Worm (Caenorhabditis elegans): ENCODE data around the gene F59F5.5.

The F59F5.5 gene

DNA sequence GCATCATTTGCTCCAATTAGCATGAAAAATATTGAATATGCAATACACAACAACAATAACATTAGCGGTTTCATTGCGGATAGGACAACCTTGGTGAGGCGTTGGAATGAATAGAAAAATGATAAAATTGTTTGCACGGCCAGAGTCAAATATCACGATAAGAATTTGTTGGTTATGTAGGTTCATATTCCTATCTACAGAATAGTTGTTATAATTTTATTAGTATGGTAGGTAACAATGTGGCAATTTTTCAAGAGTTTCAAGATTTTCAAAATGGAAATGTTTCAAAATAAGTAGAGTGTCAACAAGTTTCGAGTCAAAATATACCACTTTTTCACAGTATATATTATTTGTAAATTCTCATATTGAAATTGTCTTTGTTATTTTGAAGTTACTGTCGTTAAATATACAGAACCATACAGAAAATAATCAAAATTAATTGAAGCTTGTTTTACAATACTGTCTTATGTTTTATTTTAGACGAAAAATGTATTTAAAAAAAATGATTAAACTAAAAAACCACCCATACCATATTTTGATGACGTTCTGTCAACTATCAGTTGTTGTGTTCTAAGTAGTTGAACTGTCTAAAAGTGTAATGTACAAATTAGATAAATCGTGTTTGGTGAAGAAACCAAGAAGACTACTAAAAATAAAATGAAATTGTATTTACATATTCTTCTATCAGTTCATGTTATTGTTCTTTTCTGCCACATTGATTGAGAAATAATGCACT is 3.3 kb upstream of the F59F5.5 start, which contains the start of the genes F59F5.3 and F59F5.4:
Gene F59F5.3, minus strand, starts transcription at position 101 of the 736 bp plus-strand sequence.
Gene F59F5.4, plus strand, starts transcription at position 686 of the 736 bp plus-strand sequence.
- TF ChIP-seq snpc-4 (tag; optimal IDR thresholded peaks at IDR 0.05) (no peak), ztf-11 (tag; optimal IDR thresholded peaks at IDR 0.05) (no peak), elt-1 (tag; optimal IDR thresholded peaks at IDR 0.05; ENCODE audit: borderline replicate concordance, insufficient read depth) (no peak), ceh-43 (GFP tag; optimal IDR thresholded peaks at IDR 0.05) (no peak), nhr-12 (tag; optimal IDR thresholded peaks at IDR 0.05) (no peak), ceh-39 (tag; optimal IDR thresholded peaks at IDR 0.05) (no peak), sptf-1 (tag; optimal IDR thresholded peaks at IDR 0.05) (no peak), hlh-1 (tag; optimal IDR thresholded peaks at IDR 0.05) (no peak), lsy-2 (tag; optimal IDR thresholded peaks at IDR 0.05) (no peak), pha-4 (tag; optimal IDR thresholded peaks at IDR 0.05) (no peak), sem-2 (GFP tag; optimal IDR thresholded peaks at IDR 0.05) (no peak), bed-3 (GFP tag; optimal IDR thresholded peaks at IDR 0.05) (no peak), drap-1 (GFP tag; optimal IDR thresholded peaks at IDR 0.05) (no peak), flh-1 (GFP tag; optimal IDR thresholded peaks at IDR 0.05) (no peak), lin-32 (GFP tag; optimal IDR thresholded peaks at IDR 0.05) (no peak), ces-1 (GFP tag; optimal IDR thresholded peaks at IDR 0.05) (no peak), ham-2 (GFP tag; optimal IDR thresholded peaks at IDR 0.05) (no peak), nhr-76 (tag; optimal IDR thresholded peaks at IDR 0.05) (no peak), unc-39 (tag; optimal IDR thresholded peaks at IDR 0.05) (no peak)

DNA sequence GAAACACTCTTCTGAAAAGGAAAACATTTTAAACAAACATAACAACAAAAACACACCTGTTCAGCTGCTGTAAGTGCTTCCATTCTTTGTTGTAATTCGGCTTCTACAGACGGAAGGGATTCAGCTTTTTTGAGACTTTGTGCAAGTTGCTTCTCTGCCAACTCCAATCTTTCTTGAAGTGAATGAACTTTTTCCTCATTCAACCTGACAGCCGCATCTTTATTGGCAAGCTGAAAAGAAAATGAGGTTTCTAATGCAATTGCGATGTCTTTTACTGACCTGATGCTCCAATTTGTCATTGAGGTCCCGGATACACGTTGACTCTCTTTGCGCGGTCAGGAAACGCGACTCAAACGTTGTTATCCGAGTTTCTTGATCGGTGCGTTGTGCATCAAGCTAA is 7.2 kb downstream of the F59F5.5 start:
- TF ChIP-seq blmp-1 (tag; optimal IDR thresholded peaks at IDR 0.05), result no peak
- peak; percentile 6 for TF ChIP-seq ces-1 (GFP tag; optimal IDR thresholded peaks at IDR 0.05)

DNA sequence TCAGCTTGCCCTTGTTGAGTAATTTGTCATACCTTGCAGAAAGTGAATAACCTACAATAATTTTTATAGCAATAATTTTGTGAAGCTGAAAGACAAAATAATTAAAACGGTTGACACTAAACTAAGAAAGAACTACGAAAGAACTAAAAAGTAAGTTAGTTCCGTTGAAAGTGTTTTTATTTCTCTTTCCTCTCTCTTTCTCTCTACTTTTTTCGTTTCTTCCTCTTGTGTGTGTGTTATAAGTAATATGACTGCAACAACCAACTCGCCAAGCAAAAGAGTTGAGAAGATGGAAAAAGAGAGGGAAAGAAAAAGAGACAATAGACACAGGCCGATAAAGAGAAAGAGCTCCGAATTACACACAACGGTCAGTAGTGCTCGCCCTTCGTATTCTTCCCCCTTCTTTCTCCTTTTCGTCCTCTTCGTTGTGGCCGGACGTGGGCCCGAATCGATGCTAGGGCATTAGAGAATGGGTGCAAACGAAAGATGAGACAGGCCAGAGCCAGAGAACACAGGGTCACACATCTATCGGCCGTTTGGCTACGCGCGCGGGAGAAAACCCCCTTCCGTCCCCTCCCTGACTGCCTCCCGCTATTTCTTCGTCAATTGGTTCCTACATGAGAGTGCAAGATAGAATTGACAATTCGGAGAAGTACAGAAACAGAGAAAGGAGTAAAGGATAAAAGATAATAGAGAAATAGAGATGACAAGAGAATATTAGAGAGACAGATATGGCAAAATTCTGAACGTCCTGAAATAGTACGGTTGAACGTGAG is 9.6 kb downstream of the F59F5.5 start, which contains the start of gene syd-2:
Gene syd-2, minus strand, starts transcription at position 51 of the 776 bp plus-strand sequence.
- TF ChIP-seq blmp-1 (tag; optimal IDR thresholded peaks at IDR 0.05) (no peak), drap-1 (GFP tag; optimal IDR thresholded peaks at IDR 0.05) (peak; percentile 82), pha-4 (tag; optimal IDR thresholded peaks at IDR 0.05) (peak; percentile 46), ham-2 (GFP tag; optimal IDR thresholded peaks at IDR 0.05) (peak; percentile 85), mls-2 (tag; optimal IDR thresholded peaks at IDR 0.05) (peak; percentile 89), lsy-2 (tag; optimal IDR thresholded peaks at IDR 0.05) (peak; percentile 15), mab-5 (tag; optimal IDR thresholded peaks at IDR 0.05) (no peak), ztf-11 (tag; optimal IDR thresholded peaks at IDR 0.05) (peak; percentile 64), unc-39 (tag; optimal IDR thresholded peaks at IDR 0.05) (peak; percentile 2), lin-13 (tag; optimal IDR thresholded peaks at IDR 0.05) (peak; percentile 28), nhr-28 (tag; optimal IDR thresholded peaks at IDR 0.05) (no peak), lin-32 (GFP tag; optimal IDR thresholded peaks at IDR 0.05) (no peak), ceh-83 (GFP tag; optimal IDR thresholded peaks at IDR 0.05) (no peak), nhr-237 (tag; optimal IDR thresholded peaks at IDR 0.05) (no peak), flh-1 (GFP tag; optimal IDR thresholded peaks at IDR 0.05) (no peak), sem-2 (GFP tag; optimal IDR thresholded peaks at IDR 0.05) (peak; percentile 39), hlh-1 (tag; optimal IDR thresholded peaks at IDR 0.05) (peak; percentile 54), zip-8 (tag; optimal IDR thresholded peaks at IDR 0.05) (no peak), tbx-8 (GFP tag; optimal IDR thresholded peaks at IDR 0.05) (peak; percentile 9), nhr-12 (tag; optimal IDR thresholded peaks at IDR 0.05) (no peak), snpc-4 (tag; optimal IDR thresholded peaks at IDR 0.05) (no peak), ceh-39 (tag; optimal IDR thresholded peaks at IDR 0.05) (peak; percentile 37), M03D4.4 (tag; optimal IDR thresholded peaks at IDR 0.05) (peak; percentile 62), ceh-43 (GFP tag; optimal IDR thresholded peaks at IDR 0.05) (no peak), bed-3 (GFP tag; optimal IDR thresholded peaks at IDR 0.05) (no peak), nhr-2 (tag; optimal IDR thresholded peaks at IDR 0.05) (peak; percentile 99), elt-1 (tag; optimal IDR thresholded peaks at IDR 0.05; ENCODE audit: borderline replicate concordance, insufficient read depth) (no peak), cnd-1 (tag; optimal IDR thresholded peaks at IDR 0.05) (peak; percentile 81), ces-1 (GFP tag; optimal IDR thresholded peaks at IDR 0.05) (peak; percentile 56), unc-62 (GFP tag; optimal IDR thresholded peaks at IDR 0.05) (peak; percentile 68), mep-1 (tag; optimal IDR thresholded peaks at IDR 0.05) (peak; percentile 79), nhr-76 (tag; optimal IDR thresholded peaks at IDR 0.05) (no peak), sptf-1 (tag; optimal IDR thresholded peaks at IDR 0.05) (peak; percentile 83), elt-3 (tag; optimal IDR thresholded peaks at IDR 0.05) (no peak), unc-120 (tag; optimal IDR thresholded peaks at IDR 0.05; ENCODE audit: poor library complexity, severe bottlenecking) (peak; percentile 93)
